Worm (Caenorhabditis elegans) whole organism, L1 larva: ENCODE results near the gene ifd-1.

Experiments
- lin-39 ChIP-seq: fragments of 150-350 bp; optimal IDR thresholded peaks from 2 replicates; lab custom pipeline; 2014; ENCODE audit warnings: missing biosample characterization, missing genetic modification reagents, missing genetic modification characterization
- nhr-28 ChIP-seq: fragments of 150-350 bp; optimal IDR thresholded peaks from 2 replicates; lab custom pipeline; 2014; ENCODE audit warnings: missing biosample characterization, missing genetic modification characterization
- unc-86 ChIP-seq: sonication (generic microtip); optimal IDR thresholded peaks from 2 replicates; lab custom pipeline; 2016; ENCODE audit warnings: missing genetic modification characterization, missing compliant biosample characterization

ce11 chrX:8796699-8797282 is 27.5 kb downstream of the ifd-1 start, which contains the start of gene R04E5.7:
- no peak for TF ChIP-seq unc-86 (tag; lab: Kevin White, UChicago)
- no peak for TF ChIP-seq lin-39 (tag; lab: Kevin White, UChicago)
- TF ChIP-seq nhr-28 (tag; lab: Kevin White, UChicago), result no peak
